Fruit fly (Drosophila melanogaster) whole organism, embryonic: ENCODE data around the gene CG43085.
A peak's percentile ranks its signal among the peaks of the same experiment; 100 is the strongest.

Experiments used
- Asciz ChIP-seq: fragments of 200-800 bp; sonication (Bioruptor generic); optimal IDR thresholded peaks from 2 replicates; lab custom pipeline; 2017; ENCODE audit warnings: missing biosample characterization, mild to moderate bottlenecking, missing genetic modification characterization, missing genetic modification reagents
- Awh ChIP-seq: fragments of 200-800 bp; sonication (Bioruptor generic); IDR thresholded peaks from 2 replicates; pipeline ENCODE4, ENCODE4 v1.3.6; 2022; ENCODE audit warnings: missing biosample characterization, missing genetic modification characterization
- B-H1 ChIP-seq: fragments of 200-800 bp; sonication (Bioruptor generic); IDR thresholded peaks from 3 replicates; pipeline ENCODE4 v1.3.6; 2022; ENCODE audit warnings: missing biosample characterization, missing genetic modification characterization
- B-H2 ChIP-seq: fragments of 200-800 bp; sonication (Bioruptor generic); optimal IDR thresholded peaks from 2 replicates; lab custom pipeline; 2018; ENCODE audit warnings: missing biosample characterization, mild to moderate bottlenecking, missing genetic modification characterization
- CG10366 ChIP-seq: fragments of 200-800 bp; sonication (Bioruptor generic); IDR thresholded peaks from 2 replicates; pipeline ENCODE4 v1.3.6; 2022; ENCODE audit warnings: missing biosample characterization, missing genetic modification characterization
- CG10462 ChIP-seq: fragments of 200-800 bp; sonication (Bioruptor generic); optimal IDR thresholded peaks from 2 replicates; lab custom pipeline; 2016; ENCODE audit warnings: missing biosample characterization, missing genetic modification characterization
- CG11456 ChIP-seq: fragments of 200-800 bp; sonication (Bioruptor generic); IDR thresholded peaks from 3 replicates; pipeline ENCODE4 v1.3.6; 2022; ENCODE audit warnings: missing biosample characterization, missing genetic modification characterization
- CG12219 ChIP-seq: fragments of 200-800 bp; sonication (Bioruptor generic); optimal IDR thresholded peaks from 3 replicates; lab custom pipeline; 2018; ENCODE audit warnings: missing biosample characterization, mild to moderate bottlenecking, missing genetic modification characterization
- CG12391 ChIP-seq: fragments of 200-800 bp; sonication (Bioruptor generic); optimal IDR thresholded peaks from 3 replicates; lab custom pipeline; 2018; ENCODE audit warnings: missing biosample characterization, mild to moderate bottlenecking, missing genetic modification characterization, moderate library complexity
- CG13123 ChIP-seq: fragments of 200-800 bp; sonication (Bioruptor generic); optimal IDR thresholded peaks from 2 replicates; lab custom pipeline; 2016; ENCODE audit warnings: missing biosample characterization, missing genetic modification characterization
- CG13424 ChIP-seq: fragments of 200-800 bp; sonication (Bioruptor generic); optimal IDR thresholded peaks from 2 replicates; lab custom pipeline; 2019; ENCODE audit warnings: missing biosample characterization, mild to moderate bottlenecking, missing genetic modification characterization, moderate library complexity
- CG14441 ChIP-seq: fragments of 200-800 bp; sonication (Bioruptor generic); IDR thresholded peaks from 2 replicates; pipeline ENCODE4 v1.3.6; 2022; ENCODE audit warnings: missing biosample characterization, missing genetic modification characterization
- CG14965 ChIP-seq: fragments of 200-800 bp; sonication (Bioruptor generic); optimal IDR thresholded peaks from 2 replicates; lab custom pipeline; 2016; ENCODE audit warnings: missing biosample characterization, missing genetic modification characterization, borderline replicate concordance
- CG15269 ChIP-seq: fragments of 200-800 bp; sonication (Bioruptor generic); optimal IDR thresholded peaks from 2 replicates; lab custom pipeline; 2018; ENCODE audit warnings: missing biosample characterization, mild to moderate bottlenecking, missing genetic modification characterization, moderate library complexity
- CG15696 ChIP-seq: fragments of 200-800 bp; sonication (Bioruptor generic); optimal IDR thresholded peaks from 2 replicates; lab custom pipeline; 2019; ENCODE audit warnings: missing biosample characterization, mild to moderate bottlenecking, missing genetic modification characterization, moderate library complexity
- CG17829 ChIP-seq: fragments of 200-800 bp; optimal IDR thresholded peaks from 2 replicates; lab custom pipeline; 2019; ENCODE audit warnings: missing biosample characterization, mild to moderate bottlenecking, missing genetic modification characterization, moderate library complexity
- CG31388 ChIP-seq: fragments of 200-800 bp; sonication (Bioruptor generic); optimal IDR thresholded peaks from 2 replicates; lab custom pipeline; 2016; ENCODE audit warnings: missing biosample characterization, missing genetic modification characterization
- CG3163 ChIP-seq: fragments of 200-800 bp; sonication (Bioruptor generic); optimal IDR thresholded peaks from 3 replicates; lab custom pipeline; 2016; ENCODE audit warnings: missing biosample characterization, missing genetic modification characterization
- CG3995 ChIP-seq: fragments of 200-800 bp; sonication (Bioruptor generic); optimal IDR thresholded peaks from 3 replicates; lab custom pipeline; 2016; ENCODE audit warnings: missing biosample characterization, missing genetic modification characterization
- CG4424 ChIP-seq: fragments of 200-800 bp; sonication (Bioruptor generic); optimal IDR thresholded peaks from 3 replicates; lab custom pipeline; 2016; ENCODE audit warnings: missing biosample characterization, missing genetic modification characterization
- CG4730 ChIP-seq: fragments of 200-800 bp; sonication (Bioruptor generic); IDR thresholded peaks from 2 replicates; pipeline ENCODE4 v1.3.6; 2022; ENCODE audit warnings: missing biosample characterization, missing genetic modification characterization
- CG4820 ChIP-seq: fragments of 200-800 bp; sonication (Bioruptor generic); optimal IDR thresholded peaks from 3 replicates; lab custom pipeline; 2016; ENCODE audit warnings: missing biosample characterization, missing genetic modification characterization
- CTCF ChIP-seq: fragments of 200-800 bp; sonication (Bioruptor generic); optimal IDR thresholded peaks from 2 replicates; lab custom pipeline; 2017; ENCODE audit warnings: missing biosample characterization, mild to moderate bottlenecking, missing genetic modification characterization, moderate library complexity
- Doc2 ChIP-seq: fragments of 200-800 bp; sonication (Bioruptor generic); IDR thresholded peaks from 2 replicates; pipeline ENCODE4 v1.3.6; 2022; ENCODE audit warnings: missing biosample characterization, missing genetic modification characterization
- Dref ChIP-seq: fragments of 200-800 bp; sonication (Bioruptor generic); IDR thresholded peaks from 2 replicates; pipeline ENCODE4 v1.3.6; 2022; ENCODE audit warnings: missing biosample characterization, missing genetic modification characterization
- Drgx ChIP-seq: fragments of 200-800 bp; sonication (Bioruptor generic); IDR thresholded peaks from 2 replicates; pipeline ENCODE4 v1.3.6; 2022; ENCODE audit warnings: missing biosample characterization, missing genetic modification characterization
- Hand ChIP-seq: fragments of 200-800 bp; sonication (Bioruptor generic); optimal IDR thresholded peaks from 2 replicates; lab custom pipeline; 2017; ENCODE audit warnings: mild to moderate bottlenecking, missing biosample characterization, missing genetic modification reagents, missing genetic modification characterization
- Hmr ChIP-seq: fragments of 200-800 bp; sonication (Bioruptor generic); optimal IDR thresholded peaks from 3 replicates; lab custom pipeline; 2017; ENCODE audit warnings: mild to moderate bottlenecking, missing biosample characterization, missing genetic modification reagents, missing genetic modification characterization
- Hr51 ChIP-seq, 2 experiments: fragments of 200-800 bp; sonication (Bioruptor generic); optimal IDR thresholded peaks; 2 replicates in 1 of 2; 3 replicates in 1 of 2; lab custom pipeline; 2016 to 2018; ENCODE audit warnings: missing biosample characterization in 2 of 2, missing genetic modification characterization in 2 of 2, mild to moderate bottlenecking in 1 of 2, moderate library complexity in 1 of 2
- Jarid2 ChIP-seq: fragments of 200-800 bp; sonication (Bioruptor generic); optimal IDR thresholded peaks from 3 replicates; lab custom pipeline; 2017; ENCODE audit warnings: mild to moderate bottlenecking, missing biosample characterization, missing genetic modification reagents, missing genetic modification characterization
- MTF-1 ChIP-seq: fragments of 200-800 bp; sonication (Bioruptor generic); optimal IDR thresholded peaks from 2 replicates; lab custom pipeline; 2018; ENCODE audit warnings: missing biosample characterization, mild to moderate bottlenecking, missing genetic modification characterization, borderline replicate concordance
- Meics ChIP-seq: fragments of 200-800 bp; sonication (Bioruptor generic); optimal IDR thresholded peaks from 2 replicates; lab custom pipeline; 2017; ENCODE audit warnings: missing biosample characterization, mild to moderate bottlenecking, missing genetic modification characterization
- Nf-YC ChIP-seq: fragments of 200-800 bp; optimal IDR thresholded peaks from 3 replicates; lab custom pipeline; 2019; ENCODE audit warnings: missing biosample characterization, mild to moderate bottlenecking, missing genetic modification characterization, moderate library complexity
- Stat92E ChIP-seq, 3 experiments: fragments of >200 bp in 2 of 3; fragments of 200-800 bp in 1 of 3; sonication (Bioruptor generic) in 1 of 3; optimal IDR thresholded peaks; 2 replicates each; lab custom pipeline; 2017 to 2019; ENCODE audit warnings: missing biosample characterization in 3 of 3, missing genetic modification characterization in 3 of 3, mild to moderate bottlenecking in 1 of 3, moderate library complexity in 1 of 3
- TFAM ChIP-seq: fragments of 200-800 bp; sonication (Bioruptor generic); optimal IDR thresholded peaks from 2 replicates; lab custom pipeline; 2017; ENCODE audit warnings: missing biosample characterization, missing genetic modification characterization, inconsistent platforms
- aop ChIP-seq: fragments of 200-800 bp; sonication (Bioruptor generic); IDR thresholded peaks from 2 replicates; pipeline ENCODE4 v1.3.6; 2022; ENCODE audit warnings: missing biosample characterization, missing genetic modification characterization
- chif ChIP-seq, 2 experiments: fragments of 200-800 bp; sonication (Bioruptor generic); optimal IDR thresholded peaks; 3 replicates each; lab custom pipeline; 2016; ENCODE audit warnings: missing biosample characterization in 2 of 2, missing genetic modification characterization in 2 of 2
- chinmo ChIP-seq: fragments of 200-800 bp; sonication (Bioruptor generic); IDR thresholded peaks from 4 replicates; pipeline ENCODE4 v1.3.6; 2022; ENCODE audit warnings: missing biosample characterization, missing genetic modification characterization; ENCODE audit not compliant: partially characterized antibody
- chm ChIP-seq: fragments of 200-800 bp; sonication (Bioruptor generic); IDR thresholded peaks from 2 replicates; pipeline ENCODE4 v1.3.6; 2022; ENCODE audit warnings: missing biosample characterization, missing genetic modification characterization
- danr ChIP-seq: fragments of 200-800 bp; sonication (Bioruptor generic); IDR thresholded peaks from 2 replicates; pipeline ENCODE4 v1.3.6; 2022; ENCODE audit warnings: missing biosample characterization, missing genetic modification characterization
- exex ChIP-seq: fragments of 200-800 bp; sonication (Bioruptor generic); optimal IDR thresholded peaks from 4 replicates; lab custom pipeline; 2018; ENCODE audit warnings: missing biosample characterization, mild to moderate bottlenecking, missing genetic modification characterization, moderate library complexity
- her ChIP-seq: fragments of 200-800 bp; sonication (Bioruptor generic); optimal IDR thresholded peaks from 2 replicates; lab custom pipeline; 2016; ENCODE audit warnings: missing biosample characterization, missing genetic modification characterization
- nerfin-1 ChIP-seq: fragments of 200-800 bp; sonication (Bioruptor generic); optimal IDR thresholded peaks from 3 replicates; lab custom pipeline; 2019; ENCODE audit warnings: missing biosample characterization, mild to moderate bottlenecking, missing genetic modification characterization, moderate library complexity
- nmo ChIP-seq: fragments of 200-800 bp; sonication (Bioruptor generic); optimal IDR thresholded peaks from 2 replicates; lab custom pipeline; 2018; ENCODE audit warnings: missing biosample characterization, mild to moderate bottlenecking, missing genetic modification characterization, moderate library complexity
- pho ChIP-seq: fragments of 200-800 bp; sonication (Bioruptor generic); optimal IDR thresholded peaks from 2 replicates; lab custom pipeline; 2016; ENCODE audit warnings: missing biosample characterization, missing genetic modification characterization
- pita ChIP-seq: fragments of 200-800 bp; sonication (Bioruptor generic); optimal IDR thresholded peaks from 2 replicates; lab custom pipeline; 2017; ENCODE audit warnings: missing biosample characterization, mild to moderate bottlenecking, missing genetic modification characterization
- pros ChIP-seq: fragments of 200-800 bp; sonication (Bioruptor generic); optimal IDR thresholded peaks from 3 replicates; lab custom pipeline; 2019; ENCODE audit warnings: missing biosample characterization, mild to moderate bottlenecking, missing genetic modification characterization, moderate library complexity
- pzg ChIP-seq: fragments of 200-800 bp; sonication (Bioruptor generic); optimal IDR thresholded peaks from 3 replicates; lab custom pipeline; 2018; ENCODE audit warnings: missing biosample characterization, mild to moderate bottlenecking, missing genetic modification characterization, moderate library complexity
- rib ChIP-seq: fragments of 200-800 bp; sonication (Bioruptor generic); IDR thresholded peaks from 2 replicates; pipeline ENCODE4 v1.3.6; 2022; ENCODE audit warnings: missing biosample characterization, missing genetic modification characterization
- sisA ChIP-seq: fragments of 200-800 bp; sonication (Bioruptor generic); IDR thresholded peaks from 2 replicates; pipeline ENCODE4 v1.3.6; 2022; ENCODE audit warnings: missing biosample characterization, missing genetic modification characterization
- so ChIP-seq: fragments of 200-800 bp; sonication (Bioruptor generic); IDR thresholded peaks from 3 replicates; pipeline ENCODE4 v1.3.6; 2022; ENCODE audit warnings: missing biosample characterization, missing genetic modification characterization
- trh ChIP-seq: fragments of 200-800 bp; sonication (Bioruptor generic); optimal IDR thresholded peaks from 2 replicates; lab custom pipeline; 2016; ENCODE audit warnings: missing biosample characterization, missing genetic modification characterization

CG43085 gene

DNA sequence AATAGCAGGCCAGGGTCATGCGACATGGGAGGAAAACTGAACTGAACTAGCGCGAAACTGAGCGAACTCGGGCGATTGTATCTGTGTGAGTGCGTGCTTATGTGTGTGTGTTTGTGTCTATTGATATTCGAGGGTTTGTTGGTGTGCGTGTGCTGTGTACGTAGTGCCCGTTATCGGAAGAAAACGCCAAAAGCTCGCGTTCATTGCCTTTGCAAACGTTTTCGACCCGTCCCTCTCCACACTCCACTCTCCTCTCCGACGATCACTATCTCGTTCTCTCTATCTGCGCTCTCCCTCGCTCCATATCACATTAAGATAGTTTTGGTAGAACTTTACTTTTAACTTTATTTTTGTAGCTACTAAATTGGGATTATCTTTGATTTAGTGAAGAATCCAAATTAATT lies 29.7 kb downstream of the CG43085 start (continued):
- TF ChIP-seq Stat92E (GFP tag; optimal IDR thresholded peaks at IDR 0.05; lab: Kevin White, UChicago) = no peak
- no peak for TF ChIP-seq pzg (GFP tag; lab: Kevin White, UChicago)
- TF ChIP-seq pros (GFP tag; lab: Kevin White, UChicago) = no peak
- TF ChIP-seq Hmr = peak; percentile 43
- no peak for TF ChIP-seq Dref
- no peak for TF ChIP-seq pita (GFP tag; lab: Kevin White, UChicago)
- TF ChIP-seq CG10462 = no peak
- TF ChIP-seq aop = no peak
- no peak for TF ChIP-seq CG31388 (GFP tag; lab: Kevin White, UChicago)
- no peak for TF ChIP-seq MTF-1 (GFP tag; lab: Kevin White, UChicago)
- TF ChIP-seq CG3163 = peak; percentile 42
- no peak for TF ChIP-seq CG12219 (GFP tag; lab: Kevin White, UChicago)
- no peak for TF ChIP-seq CTCF (GFP tag; lab: Kevin White, UChicago)
- TF ChIP-seq CG15269 (tag; lab: Kevin White, UChicago) = peak; percentile 66
- TF ChIP-seq CG10366 (GFP tag; lab: Robert Waterston, UW) = no peak
- peak; percentile 42; the same call in 1 of the 2 replicates for TF ChIP-seq chm (GFP tag; lab: Robert Waterston, UW)
- no peak for TF ChIP-seq CG12391 (tag; lab: Kevin White, UChicago)
- no peak for TF ChIP-seq danr
- TF ChIP-seq CG14965 (GFP tag; lab: Kevin White, UChicago) = no peak
- no peak for TF ChIP-seq Meics
- peak; percentile 8 for TF ChIP-seq pho (GFP tag; lab: Kevin White, UChicago)
- no peak for TF ChIP-seq TFAM (GFP tag; lab: Kevin White, UChicago)
- no peak for TF ChIP-seq sisA (GFP tag; lab: Robert Waterston, UW)
- no peak for TF ChIP-seq nerfin-1 (tag; lab: Kevin White, UChicago)
- TF ChIP-seq Hand (GFP tag; lab: Kevin White, UChicago) = no peak
- no peak for TF ChIP-seq B-H1 (GFP tag; lab: Robert Waterston, UW)
- TF ChIP-seq nmo (GFP tag; lab: Kevin White, UChicago) = no peak
- no peak for TF ChIP-seq CG4424 (GFP tag; lab: Kevin White, UChicago)
- peak; percentile 19 for TF ChIP-seq her
- no peak for TF ChIP-seq B-H2 (GFP tag; lab: Kevin White, UChicago)
- TF ChIP-seq chinmo (GFP tag; lab: Robert Waterston, UW) = peak; percentile 99
- no peak for TF ChIP-seq chif (GFP tag; optimal IDR thresholded peaks at IDR 0.05; lab: Kevin White, UChicago)
- TF ChIP-seq exex (tag; lab: Kevin White, UChicago) = peak; percentile 73
- TF ChIP-seq Drgx (GFP tag; lab: Robert Waterston, UW) = no peak
- no peak for TF ChIP-seq CG13424
- no peak for TF ChIP-seq CG13123
- no peak for TF ChIP-seq CG17829 (tag; lab: Kevin White, UChicago)
- no peak for TF ChIP-seq trh
- no peak for TF ChIP-seq CG4730
- no peak for TF ChIP-seq Jarid2 (GFP tag; lab: Kevin White, UChicago)
- TF ChIP-seq CG11456 (GFP tag; lab: Robert Waterston, UW) = no peak
- TF ChIP-seq Doc2 (GFP tag; lab: Robert Waterston, UW) = no peak
- peak; percentile 36 for TF ChIP-seq Nf-YC (tag; lab: Kevin White, UChicago)
- no peak for TF ChIP-seq Asciz
- no peak for TF ChIP-seq CG4820
- TF ChIP-seq CG3995 = no peak
- no peak for TF ChIP-seq CG14441 (GFP tag; lab: Robert Waterston, UW)
- no peak for TF ChIP-seq CG15696
- TF ChIP-seq rib (GFP tag; lab: Robert Waterston, UW) = peak; percentile 88
- TF ChIP-seq so (GFP tag; lab: Robert Waterston, UW) = peak; percentile 69; the same call in 2 of the 3 replicates
- no peak for TF ChIP-seq Hr51 (GFP tag; optimal IDR thresholded peaks at IDR 0.05; lab: Kevin White, UChicago)
- no peak for TF ChIP-seq Awh
